Worm (Caenorhabditis elegans): ENCODE measurements around the gene T02D1.4.

- no peak for TF ChIP-seq ama-1 (optimal IDR thresholded peaks at IDR 0.05)
- TF ChIP-seq gei-8 (GFP tag; optimal IDR thresholded peaks at IDR 0.05): no peak
- TF ChIP-seq aha-1 (tag): no peak
- no peak for TF ChIP-seq unc-130 (GFP tag; optimal IDR thresholded peaks at IDR 0.05)
- no peak for TF ChIP-seq zag-1 (tag; optimal IDR thresholded peaks at IDR 0.05)
- TF ChIP-seq zfp-2 (tag; optimal IDR thresholded peaks at IDR 0.05): no peak
Measured at ce11 chrIV:17383046-17383445, 16.5 kb upstream of the T02D1.4 start, which contains the start of gene C30H6.12.
